Fruit fly (Drosophila melanogaster): ENCODE measurements around the gene CG8028.

CG8028 gene

DNA sequence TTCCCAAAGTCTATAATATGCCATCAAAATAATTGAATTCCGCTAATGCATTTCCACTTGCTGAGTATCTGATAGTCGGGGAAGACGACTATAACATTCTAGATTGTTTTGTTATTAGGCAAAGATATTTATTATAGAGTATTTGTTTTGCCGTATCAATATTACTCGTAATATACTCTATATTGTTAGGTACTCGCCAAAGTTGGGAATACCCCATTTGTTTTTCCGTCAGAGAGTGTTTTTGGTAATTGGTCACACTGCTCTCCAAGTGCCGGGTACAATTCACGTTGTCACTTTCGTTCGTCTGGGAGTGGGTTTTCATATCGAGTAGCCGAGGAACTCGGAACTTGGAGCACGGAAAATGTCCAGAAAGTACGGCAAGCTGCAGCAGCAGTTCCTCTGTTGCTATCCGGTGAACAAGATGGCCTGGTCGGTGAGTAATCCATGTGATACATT is 36.7 kb downstream of the CG8028 start, which contains the start of gene CG7889 (continued):
- TF ChIP-seq E2f2 (GFP tag; IDR thresholded peaks at IDR 0.05): no peak; the same call in 1 of the 2 replicates
- TF ChIP-seq eyg (GFP tag; optimal IDR thresholded peaks at IDR 0.05): no peak
- no peak for TF ChIP-seq CG4707 (GFP tag; optimal IDR thresholded peaks at IDR 0.05)
- no peak for TF ChIP-seq CG34224 (GFP tag; IDR thresholded peaks at IDR 0.05; ENCODE audit: partially characterized antibody)
- peak; percentile 12 for TF ChIP-seq HmgZ (tag; optimal IDR thresholded peaks at IDR 0.05)
- no peak for TF ChIP-seq CG4617 (GFP tag; optimal IDR thresholded peaks at IDR 0.05; ENCODE audit: borderline replicate concordance)
- no peak for TF ChIP-seq CG11696 (GFP tag; IDR thresholded peaks at IDR 0.05)
- TF ChIP-seq Atf-2 (GFP tag; optimal IDR thresholded peaks at IDR 0.05): no peak
- TF ChIP-seq CG12659 (GFP tag; optimal IDR thresholded peaks at IDR 0.05): peak; percentile 2
- TF ChIP-seq hb (GFP tag; IDR thresholded peaks at IDR 0.05; ENCODE audit: partially characterized antibody): no peak
- TF ChIP-seq sna (GFP tag; IDR thresholded peaks at IDR 0.05; ENCODE audit: partially characterized antibody): no peak
- no peak for TF ChIP-seq inv (GFP tag; IDR thresholded peaks at IDR 0.05; ENCODE audit: partially characterized antibody)
- no peak for TF ChIP-seq cg (GFP tag; optimal IDR thresholded peaks at IDR 0.05)
- TF ChIP-seq her (GFP tag; optimal IDR thresholded peaks at IDR 0.05): no peak
- no peak for TF ChIP-seq zfh2 (GFP tag; optimal IDR thresholded peaks at IDR 0.05)
- peak; percentile 11 for TF ChIP-seq CG12391 (tag; optimal IDR thresholded peaks at IDR 0.05)
- no peak for TF ChIP-seq CG34376 (GFP tag; optimal IDR thresholded peaks at IDR 0.05)
- no peak for TF ChIP-seq Lhr (GFP tag; optimal IDR thresholded peaks at IDR 0.05)
- TF ChIP-seq z (GFP tag; IDR thresholded peaks at IDR 0.05): no peak
- TF ChIP-seq CG12071 (GFP tag; optimal IDR thresholded peaks at IDR 0.05): no peak
- TF ChIP-seq CG3281 (GFP tag; optimal IDR thresholded peaks at IDR 0.05): peak; percentile 26
- no peak for TF ChIP-seq CG10654 (GFP tag; optimal IDR thresholded peaks at IDR 0.05)
- no peak for TF ChIP-seq CG6689 (GFP tag; IDR thresholded peaks at IDR 0.05)
- TF ChIP-seq odd (GFP tag; optimal IDR thresholded peaks at IDR 0.05): no peak
- TF ChIP-seq toy (GFP tag; IDR thresholded peaks at IDR 0.05): no peak
- TF ChIP-seq zen (tag; optimal IDR thresholded peaks at IDR 0.05): peak; percentile 13
- no peak for TF ChIP-seq wor (GFP tag; IDR thresholded peaks at IDR 0.05)
- no peak for TF ChIP-seq sima (GFP tag; optimal IDR thresholded peaks at IDR 0.05)
- no peak for TF ChIP-seq zen2 (GFP tag; IDR thresholded peaks at IDR 0.05; ENCODE audit: partially characterized antibody)
- no peak for TF ChIP-seq CG4360 (GFP tag; IDR thresholded peaks at IDR 0.05)
- TF ChIP-seq klu (GFP tag; IDR thresholded peaks at IDR 0.05): peak; percentile 6; the same call in 1 of the 2 replicates
- TF ChIP-seq CG3847 (GFP tag; IDR thresholded peaks at IDR 0.05): no peak
- TF ChIP-seq HHEX (GFP tag; optimal IDR thresholded peaks at IDR 0.05): no peak
- no peak for TF ChIP-seq prd (optimal IDR thresholded peaks at IDR 0.05)
- no peak; the same call in 2 of the 3 replicates for TF ChIP-seq prd (GFP tag; IDR thresholded peaks at IDR 0.05)
- TF ChIP-seq CG13775 (GFP tag; optimal IDR thresholded peaks at IDR 0.05): no peak
- no peak for TF ChIP-seq da (GFP tag; optimal IDR thresholded peaks at IDR 0.05)
- TF ChIP-seq Dek (tag; optimal IDR thresholded peaks at IDR 0.05): no peak
- TF ChIP-seq Trl (optimal IDR thresholded peaks at IDR 0.05): no peak
- TF ChIP-seq Trl (GFP tag; optimal IDR thresholded peaks at IDR 0.05): no peak
- peak; percentile 9 for TF ChIP-seq CG6765 (GFP tag; optimal IDR thresholded peaks at IDR 0.05)
- TF ChIP-seq ranshi (GFP tag; IDR thresholded peaks at IDR 0.05): no peak
- no peak for TF ChIP-seq CG10543 (GFP tag; optimal IDR thresholded peaks at IDR 0.05)
- no peak for TF ChIP-seq sd (tag; optimal IDR thresholded peaks at IDR 0.05)
- TF ChIP-seq Sry-δ (GFP tag; optimal IDR thresholded peaks at IDR 0.05): peak; percentile 3
- TF ChIP-seq tgo (GFP tag; IDR thresholded peaks at IDR 0.05): no peak
- no peak for TF ChIP-seq trh (GFP tag; optimal IDR thresholded peaks at IDR 0.05)
- no peak for TF ChIP-seq ttk (GFP tag; IDR thresholded peaks at IDR 0.05)
- TF ChIP-seq CkIIα-i1 (GFP tag; IDR thresholded peaks at IDR 0.05): no peak
- TF ChIP-seq al (GFP tag; IDR thresholded peaks at IDR 0.05): no peak
- TF ChIP-seq CG1529 (GFP tag; optimal IDR thresholded peaks at IDR 0.05): no peak
- TF ChIP-seq yki (optimal IDR thresholded peaks at IDR 0.05): no peak
- TF ChIP-seq vfl (GFP tag; optimal IDR thresholded peaks at IDR 0.05): no peak
